Fruit fly (Drosophila melanogaster) whole organism, wandering third instar larva: Measurements from ENCODE around the gene CG12998.

ENCODE experiments used
- Abd-B ChIP-seq: fragments of >200 bp; optimal IDR thresholded peaks from 2 replicates; lab custom pipeline; 2017; ENCODE audit warnings: missing biosample characterization, missing genetic modification characterization
- Hr78 ChIP-seq: fragments of >200 bp; optimal IDR thresholded peaks from 2 replicates; lab custom pipeline; 2017; ENCODE audit warnings: missing biosample characterization, missing genetic modification characterization
- br ChIP-seq: fragments of 200-800 bp; sonication (Bioruptor generic); optimal IDR thresholded peaks from 2 replicates; lab custom pipeline; 2016; ENCODE audit warnings: missing biosample characterization, missing genetic modification characterization
- fru ChIP-seq: fragments of 200-800 bp; sonication (Bioruptor generic); optimal IDR thresholded peaks from 3 replicates; lab custom pipeline; 2016; ENCODE audit warnings: missing biosample characterization, mild to moderate bottlenecking, missing genetic modification characterization
- jim ChIP-seq: fragments of 175-275, 200-325 bp; sonication (Bioruptor generic); optimal IDR thresholded peaks from 2 replicates; lab custom pipeline; 2016; ENCODE audit warnings: missing biosample characterization, mild to moderate bottlenecking, missing genetic modification characterization
- psq ChIP-seq: fragments of 200-800 bp; sonication (Bioruptor generic); optimal IDR thresholded peaks from 3 replicates; lab custom pipeline; 2017; ENCODE audit warnings: missing biosample characterization, mild to moderate bottlenecking, missing genetic modification characterization, moderate library complexity

DNA sequence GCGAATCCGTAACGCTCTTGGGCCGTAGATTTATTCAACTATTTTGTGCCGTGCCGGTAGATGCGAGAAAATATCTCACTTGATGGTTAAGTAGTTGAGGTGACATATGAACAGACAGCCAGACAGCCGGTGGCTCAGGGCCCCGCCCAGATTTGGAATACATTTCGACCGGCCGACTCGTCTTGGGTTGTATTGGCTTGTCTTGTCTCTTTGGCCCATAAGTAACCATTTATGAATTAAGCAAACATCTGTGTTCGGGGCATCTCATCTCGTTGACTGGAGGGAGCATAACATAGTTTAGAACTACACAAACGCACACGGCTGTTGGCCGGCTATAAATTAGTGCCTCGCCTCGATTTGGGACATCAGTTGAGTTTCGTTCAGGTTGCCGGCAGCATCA is 12.4 kb upstream of the CG12998 start, which contains the start of gene CG32564:
- no peak for TF ChIP-seq br (GFP tag; lab: Kevin White, UChicago)
- TF ChIP-seq psq (GFP tag; lab: Kevin White, UChicago): no peak
- no peak for TF ChIP-seq jim
- TF ChIP-seq Abd-B (GFP tag; lab: Kevin White, UChicago): no peak
- no peak for TF ChIP-seq fru (GFP tag; lab: Kevin White, UChicago)
- TF ChIP-seq Hr78 (GFP tag; lab: Kevin White, UChicago): no peak
